Fruit fly (Drosophila melanogaster) whole organism, embryonic: ENCODE measurements around the gene CG6927.

Experiments
- ATbp ChIP-seq: fragments of 200-800 bp; sonication (Bioruptor generic); optimal IDR thresholded peaks from 2 replicates; lab custom pipeline; 2017; ENCODE audit warnings: missing biosample characterization, mild to moderate bottlenecking, missing genetic modification characterization, missing genetic modification reagents
- Atf-2 ChIP-seq: fragments of 200-800 bp; sonication (Bioruptor generic); optimal IDR thresholded peaks from 2 replicates; lab custom pipeline; 2016; ENCODE audit warnings: missing biosample characterization, missing genetic modification characterization
- Atf6 ChIP-seq: fragments of 200-800 bp; sonication (Bioruptor generic); IDR thresholded peaks from 2 replicates; pipeline ENCODE4 v1.3.6; 2022; ENCODE audit warnings: missing biosample characterization, missing genetic modification characterization
- Bdp1 ChIP-seq: fragments of 200-800 bp; sonication (Bioruptor generic); optimal IDR thresholded peaks from 3 replicates; lab custom pipeline; 2016; ENCODE audit warnings: missing biosample characterization, missing genetic modification characterization
- CG10267 ChIP-seq: fragments of 200-800 bp; sonication (Bioruptor generic); optimal IDR thresholded peaks from 2 replicates; lab custom pipeline; 2018; ENCODE audit warnings: missing biosample characterization, mild to moderate bottlenecking, missing genetic modification characterization, moderate library complexity
- CG10431 ChIP-seq: fragments of 200-800 bp; sonication (Bioruptor generic); optimal IDR thresholded peaks from 3 replicates; lab custom pipeline; 2018; ENCODE audit warnings: missing biosample characterization, mild to moderate bottlenecking, missing genetic modification characterization
- CG10959 ChIP-seq: fragments of 200-800 bp; sonication (Bioruptor generic); IDR thresholded peaks from 2 replicates; pipeline ENCODE4 v1.3.6; 2022; ENCODE audit warnings: missing biosample characterization, missing genetic modification characterization
- CG17186 ChIP-seq: fragments of 200-800 bp; sonication (Bioruptor generic); optimal IDR thresholded peaks from 3 replicates; lab custom pipeline; 2017; ENCODE audit warnings: missing biosample characterization, missing genetic modification reagents, missing genetic modification characterization
- CG17568 ChIP-seq: fragments of 200-800 bp; sonication (Bioruptor generic); optimal IDR thresholded peaks from 2 replicates; lab custom pipeline; 2018; ENCODE audit warnings: missing biosample characterization, mild to moderate bottlenecking, missing genetic modification characterization, moderate library complexity
- CG18619 ChIP-seq: fragments of 200-800 bp; sonication (Bioruptor generic); optimal IDR thresholded peaks from 3 replicates; lab custom pipeline; 2017; ENCODE audit warnings: missing biosample characterization, mild to moderate bottlenecking, missing genetic modification characterization
- CG32767 ChIP-seq: fragments of 200-800 bp; sonication (Bioruptor generic); IDR thresholded peaks from 2 replicates; pipeline ENCODE4 v1.3.6; 2022; ENCODE audit warnings: missing biosample characterization, missing genetic modification characterization
- CG33213 ChIP-seq: fragments of 200-800 bp; sonication (Bioruptor generic); optimal IDR thresholded peaks from 3 replicates; lab custom pipeline; 2016; ENCODE audit warnings: missing biosample characterization, missing genetic modification characterization
- CG4707 ChIP-seq: fragments of 200-800 bp; sonication (Bioruptor generic); optimal IDR thresholded peaks from 2 replicates; lab custom pipeline; 2018; ENCODE audit warnings: missing biosample characterization, mild to moderate bottlenecking, missing genetic modification characterization, moderate library complexity
- CG7372 ChIP-seq: fragments of 200-800 bp; sonication (Bioruptor generic); IDR thresholded peaks from 2 replicates; pipeline ENCODE4 v1.3.6; 2022; ENCODE audit warnings: missing biosample characterization, missing genetic modification characterization
- CG8281 ChIP-seq: fragments of 200-800 bp; sonication (Bioruptor generic); optimal IDR thresholded peaks from 2 replicates; lab custom pipeline; 2018; ENCODE audit warnings: missing biosample characterization, mild to moderate bottlenecking, missing genetic modification characterization, moderate library complexity
- CG8924 ChIP-seq: fragments of 200-800 bp; optimal IDR thresholded peaks from 3 replicates; lab custom pipeline; 2019; ENCODE audit warnings: missing biosample characterization, mild to moderate bottlenecking, missing genetic modification characterization, moderate library complexity
- CG9215 ChIP-seq: fragments of 200-800 bp; sonication (Bioruptor generic); IDR thresholded peaks from 2 replicates; pipeline ENCODE4 v1.3.6; 2022; ENCODE audit warnings: missing biosample characterization, missing genetic modification characterization
- D ChIP-seq, 2 experiments: fragments of 200-800 bp in 1 of 2; fragments of >200 bp in 1 of 2; sonication (Bioruptor generic) in 1 of 2; optimal IDR thresholded peaks; 2 replicates in 1 of 2; 3 replicates in 1 of 2; lab custom pipeline; 2017; ENCODE audit warnings: mild to moderate bottlenecking in 1 of 2, missing biosample characterization in 1 of 2, missing genetic modification characterization in 1 of 2, missing genetic modification reagents in 1 of 2
- HHEX ChIP-seq: fragments of 200-800 bp; sonication (Bioruptor generic); optimal IDR thresholded peaks from 3 replicates; lab custom pipeline; 2017; ENCODE audit warnings: missing biosample characterization, mild to moderate bottlenecking, missing genetic modification characterization, missing genetic modification reagents
- Med ChIP-seq: fragments of 200-800 bp; sonication (Bioruptor generic); peaks from one replicate; lab custom pipeline; 2016; ENCODE audit warnings: missing biosample characterization, missing genetic modification characterization, mild to moderate bottlenecking, inconsistent platforms, moderate library complexity
- NK7.1 ChIP-seq: fragments of 200-800 bp; sonication (Bioruptor generic); optimal IDR thresholded peaks from 3 replicates; lab custom pipeline; 2016; ENCODE audit warnings: missing biosample characterization, missing genetic modification characterization
- Neu2 ChIP-seq: fragments of 200-800 bp; sonication (Bioruptor generic); optimal IDR thresholded peaks from 3 replicates; lab custom pipeline; 2016; ENCODE audit warnings: missing biosample characterization, missing genetic modification characterization, borderline replicate concordance
- Oli ChIP-seq: fragments of 200-800 bp; sonication (Bioruptor generic); optimal IDR thresholded peaks from 2 replicates; lab custom pipeline; 2018; ENCODE audit warnings: missing biosample characterization, mild to moderate bottlenecking, missing genetic modification characterization, moderate library complexity
- PHDP ChIP-seq: fragments of 200-800 bp; sonication (Bioruptor generic); optimal IDR thresholded peaks from 3 replicates; lab custom pipeline; 2018; ENCODE audit warnings: missing biosample characterization, mild to moderate bottlenecking, missing genetic modification characterization, moderate library complexity
- Sry-β ChIP-seq: fragments of 200-800 bp; sonication (Bioruptor generic); optimal IDR thresholded peaks from 2 replicates; lab custom pipeline; 2018; ENCODE audit warnings: missing biosample characterization, mild to moderate bottlenecking, missing genetic modification characterization, moderate library complexity
- Xrp1 ChIP-seq: fragments of 200-800 bp; sonication (Bioruptor generic); IDR thresholded peaks from 2 replicates; pipeline ENCODE4 v1.3.6; 2022; ENCODE audit warnings: missing biosample characterization, missing genetic modification characterization
- aop ChIP-seq: fragments of 200-800 bp; sonication (Bioruptor generic); IDR thresholded peaks from 2 replicates; pipeline ENCODE4 v1.3.6; 2022; ENCODE audit warnings: missing biosample characterization, missing genetic modification characterization
- ap ChIP-seq: fragments of 200-800 bp; sonication (Bioruptor generic); IDR thresholded peaks from 2 replicates; pipeline ENCODE4 v1.3.6; 2022; ENCODE audit warnings: missing biosample characterization, missing genetic modification characterization
- ash1 ChIP-seq: fragments of 200-800 bp; sonication (Bioruptor generic); optimal IDR thresholded peaks from 2 replicates; lab custom pipeline; 2018; ENCODE audit warnings: missing biosample characterization, mild to moderate bottlenecking, missing genetic modification characterization
- bigmax ChIP-seq: fragments of 200-800 bp; sonication (Bioruptor generic); optimal IDR thresholded peaks from 2 replicates; lab custom pipeline; 2018; ENCODE audit warnings: missing biosample characterization, mild to moderate bottlenecking, missing genetic modification characterization
- chinmo ChIP-seq: fragments of 200-800 bp; sonication (Bioruptor generic); IDR thresholded peaks from 4 replicates; pipeline ENCODE4 v1.3.6; 2022; ENCODE audit warnings: missing biosample characterization, missing genetic modification characterization; ENCODE audit not compliant: partially characterized antibody
- cwo ChIP-seq: fragments of 200-800 bp; sonication (Bioruptor generic); optimal IDR thresholded peaks from 3 replicates; lab custom pipeline; 2017; ENCODE audit warnings: missing biosample characterization, missing genetic modification characterization, mild to moderate bottlenecking, moderate library complexity, missing genetic modification reagents
- da ChIP-seq: fragments of 200-800 bp; sonication (Bioruptor generic); optimal IDR thresholded peaks from 2 replicates; lab custom pipeline; 2016; ENCODE audit warnings: missing biosample characterization, missing genetic modification characterization
- dati ChIP-seq: fragments of 200-800 bp; sonication (Bioruptor generic); IDR thresholded peaks from 2 replicates; pipeline ENCODE4 v1.3.6; 2022; ENCODE audit warnings: missing biosample characterization, missing genetic modification characterization
- eyg ChIP-seq: fragments of 200-800 bp; sonication (Bioruptor generic); optimal IDR thresholded peaks from 3 replicates; lab custom pipeline; 2016; ENCODE audit warnings: missing biosample characterization, missing genetic modification characterization
- gfzf ChIP-seq: fragments of 200-800 bp; sonication (Bioruptor generic); optimal IDR thresholded peaks from 2 replicates; lab custom pipeline; 2016; ENCODE audit warnings: missing biosample characterization, mild to moderate bottlenecking, missing genetic modification characterization, moderate library complexity
- grau ChIP-seq: fragments of 200-800 bp; optimal IDR thresholded peaks from 3 replicates; lab custom pipeline; 2019; ENCODE audit warnings: missing biosample characterization, mild to moderate bottlenecking, missing genetic modification characterization, moderate library complexity
- lilli ChIP-seq: fragments of 200-800 bp; sonication (Bioruptor generic); optimal IDR thresholded peaks from 3 replicates; lab custom pipeline; 2016; ENCODE audit warnings: missing biosample characterization, missing genetic modification characterization
- phol ChIP-seq: fragments of 200-800 bp; sonication (Bioruptor generic); optimal IDR thresholded peaks from 3 replicates; lab custom pipeline; 2018; ENCODE audit warnings: missing biosample characterization, mild to moderate bottlenecking, missing genetic modification characterization, moderate library complexity
- pzg ChIP-seq: fragments of 200-800 bp; sonication (Bioruptor generic); optimal IDR thresholded peaks from 3 replicates; lab custom pipeline; 2018; ENCODE audit warnings: missing biosample characterization, mild to moderate bottlenecking, missing genetic modification characterization, moderate library complexity
- row ChIP-seq: fragments of 200-800 bp; sonication (Bioruptor generic); IDR thresholded peaks from 3 replicates; pipeline ENCODE4 v1.3.6; 2022; ENCODE audit warnings: missing biosample characterization, missing genetic modification characterization
- run ChIP-seq: fragments of 200-800 bp; sonication (Bioruptor generic); optimal IDR thresholded peaks from 3 replicates; lab custom pipeline; 2018; ENCODE audit warnings: missing biosample characterization, mild to moderate bottlenecking, missing genetic modification characterization
- sens ChIP-seq: fragments of 200-800 bp; sonication (Bioruptor generic); peaks from one replicate; lab custom pipeline; 2016; ENCODE audit warnings: missing biosample characterization, missing genetic modification characterization
- sr ChIP-seq: fragments of 200-800 bp; sonication (Bioruptor generic); IDR thresholded peaks from 3 replicates; pipeline ENCODE4 v1.3.6; 2022; ENCODE audit warnings: missing biosample characterization, missing genetic modification characterization
- twi ChIP-seq: fragments of 200-800 bp; optimal IDR thresholded peaks from 2 replicates; lab custom pipeline; 2019; ENCODE audit warnings: missing biosample characterization, mild to moderate bottlenecking, missing genetic modification characterization, moderate library complexity
- unpg ChIP-seq: fragments of 200-800 bp; sonication (Bioruptor generic); optimal IDR thresholded peaks from 3 replicates; lab custom pipeline; 2018; ENCODE audit warnings: missing biosample characterization, mild to moderate bottlenecking, missing genetic modification characterization, moderate library complexity
- vfl ChIP-seq: fragments of 200-800 bp; sonication (Bioruptor generic); optimal IDR thresholded peaks from 2 replicates; lab custom pipeline; 2016; ENCODE audit warnings: missing biosample characterization, missing genetic modification characterization

CG6927 gene

dm6 chrX:4911765-4912245 is 5.1 kb downstream of the CG6927 start (continued):
- TF ChIP-seq unpg (GFP tag; lab: Kevin White, UChicago) = peak; percentile 3
- TF ChIP-seq CG4707 (GFP tag; lab: Kevin White, UChicago) = no peak
- peak; percentile 9 for TF ChIP-seq CG10267 (tag; lab: Kevin White, UChicago)
- TF ChIP-seq twi (tag; lab: Kevin White, UChicago) = no peak
- no peak for TF ChIP-seq CG7372 (GFP tag; lab: Robert Waterston, UW)
- no peak for TF ChIP-seq CG17568 (GFP tag; lab: Kevin White, UChicago)
- TF ChIP-seq CG33213 (GFP tag; lab: Kevin White, UChicago) = no peak
- no peak for TF ChIP-seq ATbp (GFP tag; lab: Kevin White, UChicago)
- TF ChIP-seq CG9215 (GFP tag; lab: Robert Waterston, UW) = no peak
- TF ChIP-seq Bdp1 = no peak
- no peak for TF ChIP-seq pzg
- TF ChIP-seq lilli = no peak
- no peak for TF ChIP-seq NK7.1 (GFP tag; lab: Kevin White, UChicago)
- TF ChIP-seq Atf6 (GFP tag; lab: Robert Waterston, UW) = no peak
- no peak for TF ChIP-seq ash1 (GFP tag; lab: Kevin White, UChicago)
- TF ChIP-seq CG10431 = no peak
- TF ChIP-seq CG10959 (GFP tag; lab: Robert Waterston, UW) = no peak
- no peak for TF ChIP-seq D (optimal IDR thresholded peaks at IDR 0.05; lab: Kevin White, UChicago)
- no peak for TF ChIP-seq D (GFP tag; optimal IDR thresholded peaks at IDR 0.05; lab: Kevin White, UChicago)
- TF ChIP-seq sens = peak; percentile 55
- TF ChIP-seq Neu2 = no peak
- peak; percentile 9 for TF ChIP-seq grau (tag; lab: Kevin White, UChicago)
- no peak for TF ChIP-seq CG17186
- TF ChIP-seq Xrp1 (GFP tag; lab: Robert Waterston, UW) = no peak
- no peak for TF ChIP-seq HHEX (GFP tag; lab: Kevin White, UChicago)
- TF ChIP-seq bigmax (GFP tag; lab: Kevin White, UChicago) = no peak
- no peak for TF ChIP-seq Oli
- TF ChIP-seq run (tag; lab: Kevin White, UChicago) = no peak
- no peak for TF ChIP-seq vfl (GFP tag; lab: Kevin White, UChicago)
- TF ChIP-seq eyg (GFP tag; lab: Kevin White, UChicago) = no peak
- no peak for TF ChIP-seq CG8281 (tag; lab: Kevin White, UChicago)
- TF ChIP-seq CG32767 (GFP tag; lab: Robert Waterston, UW) = no peak
- TF ChIP-seq PHDP (tag; lab: Kevin White, UChicago) = peak; percentile 11
- no peak for TF ChIP-seq cwo (GFP tag; lab: Kevin White, UChicago)
- TF ChIP-seq phol = no peak
- TF ChIP-seq aop (GFP tag; lab: Robert Waterston, UW) = no peak
- no peak for TF ChIP-seq Sry-β (GFP tag; lab: Kevin White, UChicago)
- TF ChIP-seq ap = no peak
- no peak for TF ChIP-seq gfzf (GFP tag; lab: Kevin White, UChicago)
- no peak for TF ChIP-seq da (GFP tag; lab: Kevin White, UChicago)
- no peak for TF ChIP-seq dati

- TF ChIP-seq chinmo (0 out of 4 replicates have a peak, but pooled peaks have one; percentile 16), Neu2 (no peak), row (0 out of 3 replicates have a peak, but pooled peaks have one; percentile 20), CG18619 (GFP tag; lab: Kevin White, UChicago) (no peak), Sry-β (GFP tag; lab: Kevin White, UChicago) (peak; percentile 74), Atf-2 (no peak), CG8924 (no peak), sr (GFP tag; lab: Robert Waterston, UW) (0 out of 3 replicates have a peak, but pooled peaks have one; percentile 24), Med (GFP tag; lab: Kevin White, UChicago) (peak; percentile 43)
These were observed 5.7 kb downstream of the CG6927 start for dm6 chrX:4912370-4912769.
